Fruit fly (Drosophila melanogaster): ENCODE data around the gene PGRP-SA.
A peak's percentile ranks its signal among the peaks of the same experiment; 100 is the strongest.

PGRP-SA gene

DNA sequence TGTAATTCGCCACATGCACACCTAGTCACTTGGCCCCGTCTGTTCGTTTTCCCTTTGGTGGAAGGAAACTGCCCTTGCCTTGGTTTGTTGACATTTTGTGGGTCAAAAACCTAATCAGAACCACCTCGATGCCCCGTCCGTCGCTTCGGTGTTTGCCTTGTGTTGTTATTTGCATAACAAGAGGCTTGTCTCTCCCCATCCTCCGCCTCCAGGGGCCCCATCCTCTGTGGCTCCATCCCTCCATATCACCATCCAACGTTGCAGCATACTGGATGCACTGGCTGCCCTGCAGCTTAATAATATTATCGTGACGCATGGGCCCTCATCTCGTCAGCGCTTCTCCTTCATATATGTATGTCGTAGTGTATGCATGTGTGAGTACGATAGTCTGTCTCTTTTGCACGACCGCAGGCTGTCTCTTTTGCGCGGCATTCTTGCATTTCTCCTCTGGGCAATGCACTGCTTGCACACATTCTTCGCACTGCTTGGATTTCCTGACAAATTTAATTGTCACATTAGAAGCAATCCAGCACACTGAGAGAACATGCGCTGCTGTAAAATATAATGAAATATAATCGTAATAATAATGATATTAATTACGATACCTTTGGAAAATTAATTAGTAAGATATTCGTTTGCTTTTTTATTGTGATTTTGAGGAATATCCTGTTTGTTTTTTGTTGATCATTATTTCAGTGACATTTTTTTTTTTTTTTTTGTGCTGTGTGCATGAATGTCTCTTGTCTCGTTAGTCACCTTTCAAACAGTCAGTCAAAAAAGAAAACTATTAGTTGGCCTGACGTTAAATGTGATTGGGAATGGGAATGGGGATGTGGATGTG lies 17.1 kb upstream of the PGRP-SA start (continued):
- no peak for TF ChIP-seq Sry-δ (GFP tag; optimal IDR thresholded peaks at IDR 0.05)
- TF ChIP-seq Gug (GFP tag; IDR thresholded peaks at IDR 0.05) = no peak
- no peak for TF ChIP-seq lov (optimal IDR thresholded peaks at IDR 0.05)
- no peak for TF ChIP-seq lov (GFP tag; IDR thresholded peaks at IDR 0.05)
- TF ChIP-seq CG5245 (GFP tag; optimal IDR thresholded peaks at IDR 0.05) = no peak
- no peak for TF ChIP-seq HHEX (GFP tag; optimal IDR thresholded peaks at IDR 0.05)
- TF ChIP-seq CG3995 (GFP tag; optimal IDR thresholded peaks at IDR 0.05) = no peak
- TF ChIP-seq CG7556 (GFP tag; optimal IDR thresholded peaks at IDR 0.05) = no peak
- no peak for TF ChIP-seq CG13424 (tag; optimal IDR thresholded peaks at IDR 0.05)
- no peak for TF ChIP-seq tup (GFP tag; optimal IDR thresholded peaks at IDR 0.05)
- no peak for TF ChIP-seq H2.0 (GFP tag; IDR thresholded peaks at IDR 0.05)
- TF ChIP-seq Ravus (GFP tag; IDR thresholded peaks at IDR 0.05) = no peak
- TF ChIP-seq CG4404 (GFP tag; IDR thresholded peaks at IDR 0.05) = no peak
- TF ChIP-seq CG11723 (GFP tag; optimal IDR thresholded peaks at IDR 0.05) = no peak
- no peak for TF ChIP-seq psq (GFP tag; optimal IDR thresholded peaks at IDR 0.05)
- no peak for TF ChIP-seq gt (GFP tag; IDR thresholded peaks at IDR 0.05)
- peak; percentile 25 for TF ChIP-seq CG9727 (GFP tag; optimal IDR thresholded peaks at IDR 0.05)
- TF ChIP-seq Hr39 (optimal IDR thresholded peaks at IDR 0.05) = no peak
- no peak for TF ChIP-seq Mes4 (GFP tag; optimal IDR thresholded peaks at IDR 0.05)
- TF ChIP-seq CG4424 (GFP tag; optimal IDR thresholded peaks at IDR 0.05) = no peak
- TF ChIP-seq fd64A (GFP tag; optimal IDR thresholded peaks at IDR 0.05) = no peak
- TF ChIP-seq CG10959 (GFP tag; IDR thresholded peaks at IDR 0.05) = peak; percentile 26; the same call in 1 of the 2 replicates
- no peak for TF ChIP-seq CG11093 (GFP tag; IDR thresholded peaks at IDR 0.05)
- no peak for TF ChIP-seq CrebB (tag; optimal IDR thresholded peaks at IDR 0.05)
- TF ChIP-seq Xbp1 (GFP tag; optimal IDR thresholded peaks at IDR 0.05) = no peak
- peak; percentile 5 for TF ChIP-seq CG30403 (GFP tag; optimal IDR thresholded peaks at IDR 0.05)
- no peak for TF ChIP-seq MTF-1 (GFP tag; optimal IDR thresholded peaks at IDR 0.05; ENCODE audit: borderline replicate concordance)
- TF ChIP-seq CG11085 (GFP tag; IDR thresholded peaks at IDR 0.05) = no peak
- no peak for TF ChIP-seq CG9932 (GFP tag; IDR thresholded peaks at IDR 0.05)
- TF ChIP-seq yki (optimal IDR thresholded peaks at IDR 0.05) = no peak
- no peak for TF ChIP-seq dati (GFP tag; IDR thresholded peaks at IDR 0.05)
- no peak for TF ChIP-seq NC2α (GFP tag; optimal IDR thresholded peaks at IDR 0.05)
- no peak for TF ChIP-seq emc (GFP tag; optimal IDR thresholded peaks at IDR 0.05)
- no peak for TF ChIP-seq Dp (GFP tag; optimal IDR thresholded peaks at IDR 0.05)
- no peak for TF ChIP-seq CG12219 (GFP tag; optimal IDR thresholded peaks at IDR 0.05)
- no peak for TF ChIP-seq CG11456 (GFP tag; IDR thresholded peaks at IDR 0.05)
- TF ChIP-seq HmgD (GFP tag; optimal IDR thresholded peaks at IDR 0.05) = no peak
- TF ChIP-seq Atf6 (GFP tag; IDR thresholded peaks at IDR 0.05) = no peak
- TF ChIP-seq dimm (GFP tag; IDR thresholded peaks at IDR 0.05) = no peak
- TF ChIP-seq CHES-1-like (GFP tag; optimal IDR thresholded peaks at IDR 0.05) = no peak
- no peak for TF ChIP-seq sr (GFP tag; IDR thresholded peaks at IDR 0.05)
- TF ChIP-seq bigmax (GFP tag; optimal IDR thresholded peaks at IDR 0.05) = no peak
- TF ChIP-seq Stat92E (GFP tag; optimal IDR thresholded peaks at IDR 0.05) = no peak
- no peak for TF ChIP-seq Doc2 (GFP tag; IDR thresholded peaks at IDR 0.05)
- no peak for TF ChIP-seq CG15601 (tag; optimal IDR thresholded peaks at IDR 0.05)
- peak; percentile 45 for TF ChIP-seq nmo (GFP tag; optimal IDR thresholded peaks at IDR 0.05)
- no peak for TF ChIP-seq CG9876 (GFP tag; optimal IDR thresholded peaks at IDR 0.05)
- no peak for TF ChIP-seq CG18476 (GFP tag; optimal IDR thresholded peaks at IDR 0.05)
- no peak for TF ChIP-seq ham (GFP tag; IDR thresholded peaks at IDR 0.05)
- no peak for TF ChIP-seq CTCF (GFP tag; optimal IDR thresholded peaks at IDR 0.05)
- no peak for TF ChIP-seq vnd (GFP tag; IDR thresholded peaks at IDR 0.05; ENCODE audit: partially characterized antibody)
- no peak for TF ChIP-seq vvl (GFP tag; IDR thresholded peaks at IDR 0.05)
- no peak for TF ChIP-seq CG9797 (GFP tag; optimal IDR thresholded peaks at IDR 0.05)
